Worm (Caenorhabditis elegans): ENCODE data around the gene hlh-27.

- TF ChIP-seq aly-1 (tag; optimal IDR thresholded peaks at IDR 0.05) = no peak
- no peak for TF ChIP-seq ets-7 (tag; optimal IDR thresholded peaks at IDR 0.05)
- no peak for TF ChIP-seq ama-1 (optimal IDR thresholded peaks at IDR 0.05)
- no peak for TF ChIP-seq F13C5.2 (tag; optimal IDR thresholded peaks at IDR 0.05)
- TF ChIP-seq ceh-36 (tag; optimal IDR thresholded peaks at IDR 0.05) = no peak
- TF ChIP-seq hnd-1 (tag; optimal IDR thresholded peaks at IDR 0.05) = no peak
- no peak for TF ChIP-seq hmg-4 (GFP tag; optimal IDR thresholded peaks at IDR 0.05)
- TF ChIP-seq tbx-11 (GFP tag; IDR thresholded peaks at IDR 0.05) = no peak
- TF ChIP-seq scrt-1 (GFP tag; IDR thresholded peaks at IDR 0.05) = no peak
- TF ChIP-seq ceh-13 (GFP tag; optimal IDR thresholded peaks at IDR 0.05) = no peak
- TF ChIP-seq tbx-37 (GFP tag; conservative IDR thresholded peaks at IDR 0.05) = no peak
- TF ChIP-seq sea-1 (GFP tag; conservative IDR thresholded peaks at IDR 0.05) = no peak
Observed at ce11 chrII:5515542-5515941, 24.5 kb downstream of the hlh-27 start, which contains the start of gene ZK177.3.
